Worm (Caenorhabditis elegans) whole organism, late embryonic: Measurements from ENCODE around the gene R03G8.6.

Source experiments
- C08G9.2 ChIP-seq: sonication (generic microtip); optimal IDR thresholded peaks from 2 replicates; lab custom pipeline; 2016; ENCODE audit warnings: mild to moderate bottlenecking, missing genetic modification characterization, moderate library complexity, missing compliant biosample characterization
- C38D4.7 ChIP-seq: fragments of 200-800 bp; sonication (Bioruptor generic); optimal IDR thresholded peaks from 2 replicates; lab custom pipeline; 2018; ENCODE audit warnings: mild to moderate bottlenecking, missing genetic modification characterization, moderate library complexity, missing compliant biosample characterization
- F13H6.1 ChIP-seq: sonication (generic microtip); optimal IDR thresholded peaks from 2 replicates; lab custom pipeline; 2016; ENCODE audit warnings: missing genetic modification characterization, missing compliant biosample characterization
- K02D7.2 ChIP-seq: sonication (generic microtip); optimal IDR thresholded peaks from 2 replicates; lab custom pipeline; 2017; ENCODE audit warnings: mild to moderate bottlenecking, missing genetic modification characterization, missing compliant biosample characterization
- K09A11.1 ChIP-seq: sonication (generic microtip); optimal IDR thresholded peaks from 2 replicates; lab custom pipeline; 2017; ENCODE audit warnings: antibody characterized with exemption, mild to moderate bottlenecking, missing genetic modification characterization, missing compliant biosample characterization; ENCODE audit not compliant: insufficient read depth
- T23F11.4 ChIP-seq: fragments of 200-800 bp; sonication (Bioruptor generic); optimal IDR thresholded peaks from 2 replicates; lab custom pipeline; 2018; ENCODE audit warnings: mild to moderate bottlenecking, missing genetic modification characterization, missing compliant biosample characterization
- ahr-1 ChIP-seq: sonication (generic microtip); optimal IDR thresholded peaks from 2 replicates; lab custom pipeline; 2016; ENCODE audit warnings: missing genetic modification characterization, missing compliant biosample characterization
- ceh-14 ChIP-seq: sonication (generic microtip); optimal IDR thresholded peaks from 2 replicates; lab custom pipeline; 2016; ENCODE audit warnings: missing genotype, missing genetic modification characterization, missing compliant biosample characterization
- ceh-18 ChIP-seq: sonication (generic microtip); optimal IDR thresholded peaks from 2 replicates; lab custom pipeline; 2016; ENCODE audit warnings: missing genetic modification characterization, missing compliant biosample characterization
- ceh-19 ChIP-seq: fragments of 200-800 bp; sonication (Bioruptor generic); optimal IDR thresholded peaks from 2 replicates; lab custom pipeline; 2018; ENCODE audit warnings: mild to moderate bottlenecking, missing genetic modification characterization, missing compliant biosample characterization
- ceh-22 ChIP-seq: sonication (generic microtip); optimal IDR thresholded peaks from 2 replicates; lab custom pipeline; 2017; ENCODE audit warnings: missing biosample characterization, missing genetic modification characterization
- ceh-24 ChIP-seq: sonication (generic microtip); optimal IDR thresholded peaks from 2 replicates; lab custom pipeline; 2016; ENCODE audit warnings: mild to moderate bottlenecking, missing genetic modification characterization, missing compliant biosample characterization
- ceh-31 ChIP-seq: sonication (generic microtip); optimal IDR thresholded peaks from 2 replicates; lab custom pipeline; 2016; ENCODE audit warnings: missing genetic modification characterization, missing compliant biosample characterization
- ceh-34 ChIP-seq: sonication (generic microtip); optimal IDR thresholded peaks from 2 replicates; lab custom pipeline; 2016; ENCODE audit warnings: mild to moderate bottlenecking, missing genetic modification characterization, missing compliant biosample characterization
- ceh-6 ChIP-seq: fragments of 200-800 bp; sonication (Bioruptor generic); optimal IDR thresholded peaks from 2 replicates; lab custom pipeline; 2018; ENCODE audit warnings: mild to moderate bottlenecking, missing genetic modification characterization, missing compliant biosample characterization
- ceh-9 ChIP-seq: sonication (generic microtip); optimal IDR thresholded peaks from 2 replicates; lab custom pipeline; 2016; ENCODE audit warnings: mild to moderate bottlenecking, missing genetic modification characterization, inconsistent platforms, missing compliant biosample characterization
- che-1 ChIP-seq: sonication (generic microtip); optimal IDR thresholded peaks from 2 replicates; lab custom pipeline; 2016; ENCODE audit warnings: mild to moderate bottlenecking, missing genetic modification characterization, missing compliant biosample characterization
- elt-2 ChIP-seq: sonication (generic microtip); optimal IDR thresholded peaks from 2 replicates; lab custom pipeline; 2016; ENCODE audit warnings: missing genetic modification reagents, missing genetic modification characterization, missing compliant biosample characterization
- elt-4 ChIP-seq: sonication (generic microtip); optimal IDR thresholded peaks from 2 replicates; lab custom pipeline; 2016; ENCODE audit warnings: missing genetic modification characterization, missing compliant biosample characterization
- ets-4 ChIP-seq: sonication (generic microtip); optimal IDR thresholded peaks from 2 replicates; lab custom pipeline; 2016; ENCODE audit warnings: missing genetic modification characterization, missing compliant biosample characterization
- eyg-1 ChIP-seq: sonication (generic microtip); optimal IDR thresholded peaks from 2 replicates; lab custom pipeline; 2016; ENCODE audit warnings: missing genotype, missing genetic modification characterization, missing compliant biosample characterization
- gmeb-2 ChIP-seq: sonication (generic microtip); optimal IDR thresholded peaks from 2 replicates; lab custom pipeline; 2016; ENCODE audit warnings: missing genetic modification characterization, inconsistent platforms, missing compliant biosample characterization
- hlh-13 ChIP-seq: fragments of 200-800 bp; sonication (Bioruptor generic); optimal IDR thresholded peaks from 2 replicates; lab custom pipeline; 2018; ENCODE audit warnings: mild to moderate bottlenecking, missing genetic modification characterization, missing compliant biosample characterization
- hlh-15 ChIP-seq: sonication (generic microtip); optimal IDR thresholded peaks from 2 replicates; lab custom pipeline; 2016; ENCODE audit warnings: missing genetic modification characterization, missing compliant biosample characterization
- hlh-6 ChIP-seq: sonication (generic microtip); optimal IDR thresholded peaks from 2 replicates; lab custom pipeline; 2016; ENCODE audit warnings: missing genotype, missing genetic modification characterization, missing compliant biosample characterization
- hlh-8 ChIP-seq: sonication (generic microtip); optimal IDR thresholded peaks from 2 replicates; lab custom pipeline; 2016; ENCODE audit warnings: missing genotype, missing genetic modification characterization, missing compliant biosample characterization
- lim-6 ChIP-seq: sonication (generic microtip); optimal IDR thresholded peaks from 2 replicates; lab custom pipeline; 2016; ENCODE audit warnings: missing genetic modification characterization, missing compliant biosample characterization
- lin-11 ChIP-seq: fragments of 200-800 bp; sonication (Bioruptor generic); optimal IDR thresholded peaks from 2 replicates; lab custom pipeline; 2018; ENCODE audit warnings: mild to moderate bottlenecking, missing genetic modification characterization, missing compliant biosample characterization
- madf-2 ChIP-seq: sonication (generic microtip); optimal IDR thresholded peaks from 2 replicates; lab custom pipeline; 2017; ENCODE audit warnings: missing genetic modification characterization, missing compliant biosample characterization
- mec-3 ChIP-seq: sonication (generic microtip); optimal IDR thresholded peaks from 2 replicates; lab custom pipeline; 2016; ENCODE audit warnings: borderline replicate concordance, missing genetic modification characterization, missing compliant biosample characterization
- nfya-1 ChIP-seq: sonication (generic microtip); optimal IDR thresholded peaks from 2 replicates; lab custom pipeline; 2017; ENCODE audit warnings: missing genetic modification characterization, mild to moderate bottlenecking, missing compliant biosample characterization, antibody characterized with exemption, moderate library complexity
- nhr-11 ChIP-seq: fragments of 150-350 bp; optimal IDR thresholded peaks from 2 replicates; lab custom pipeline; 2014; ENCODE audit warnings: missing biosample characterization, missing genetic modification characterization
- nhr-232 ChIP-seq: sonication (generic microtip); optimal IDR thresholded peaks from 2 replicates; lab custom pipeline; 2016; ENCODE audit warnings: missing genetic modification characterization, missing compliant biosample characterization
- pat-9 ChIP-seq: fragments of 200-800 bp; sonication (Bioruptor generic); optimal IDR thresholded peaks from 2 replicates; lab custom pipeline; 2018; ENCODE audit warnings: mild to moderate bottlenecking, missing genetic modification characterization, moderate library complexity, missing compliant biosample characterization
- pha-2 ChIP-seq: sonication (generic microtip); optimal IDR thresholded peaks from 2 replicates; lab custom pipeline; 2017; ENCODE audit warnings: mild to moderate bottlenecking, missing genetic modification characterization, missing compliant biosample characterization
- pqm-1 ChIP-seq: sonication (generic microtip); optimal IDR thresholded peaks from 2 replicates; lab custom pipeline; 2016; ENCODE audit warnings: missing genetic modification characterization, missing compliant biosample characterization
- pros-1 ChIP-seq: fragments of 150-350 bp; optimal IDR thresholded peaks from 2 replicates; lab custom pipeline; 2014; ENCODE audit warnings: missing biosample characterization, missing genetic modification reagents, missing genetic modification characterization
- ref-2 ChIP-seq: sonication (generic microtip); optimal IDR thresholded peaks from 2 replicates; lab custom pipeline; 2016; ENCODE audit warnings: missing genetic modification characterization, missing compliant biosample characterization
- sdc-2 ChIP-seq: sonication (generic microtip); optimal IDR thresholded peaks from 2 replicates; lab custom pipeline; 2016; ENCODE audit warnings: missing genotype, missing genetic modification characterization, missing compliant biosample characterization
- sox-2 ChIP-seq: fragments of 200-800 bp; sonication (Bioruptor generic); IDR thresholded peaks from 2 replicates; pipeline ENCODE4 v1.3.6; 2022; ENCODE audit warnings: missing genetic modification reagents, missing genetic modification characterization, missing compliant biosample characterization
- sox-4 ChIP-seq: sonication (generic microtip); optimal IDR thresholded peaks from 2 replicates; lab custom pipeline; 2017; ENCODE audit warnings: mild to moderate bottlenecking, missing genetic modification characterization, inconsistent platforms, missing compliant biosample characterization
- syd-9 ChIP-seq: sonication (generic microtip); optimal IDR thresholded peaks from 2 replicates; lab custom pipeline; 2016; ENCODE audit warnings: mild to moderate bottlenecking, missing genetic modification characterization, moderate library complexity, missing compliant biosample characterization
- tbx-7 ChIP-seq: sonication (generic microtip); optimal IDR thresholded peaks from 2 replicates; lab custom pipeline; 2016; ENCODE audit warnings: missing genotype, missing genetic modification characterization, missing compliant biosample characterization
- unc-3 ChIP-seq, 2 experiments: fragments of 200-800 bp in 1 of 2; sonication (Bioruptor generic) in 1 of 2; sonication (generic microtip) in 1 of 2; conservative IDR thresholded peaks in 1 of 2; optimal IDR thresholded peaks in 1 of 2; 2 replicates each; pipeline versions ENCODE4 v1.3.6 to Lab custom; 2016 to 2022; ENCODE audit warnings: missing compliant biosample characterization in 2 of 2, missing genetic modification characterization in 2 of 2, missing genetic modification reagents in 1 of 2
- unc-55 ChIP-seq: sonication (generic microtip); optimal IDR thresholded peaks from 2 replicates; lab custom pipeline; 2017; ENCODE audit warnings: missing biosample characterization, missing genetic modification reagents, missing genetic modification characterization
- ztf-16 ChIP-seq: sonication (generic microtip); optimal IDR thresholded peaks from 2 replicates; lab custom pipeline; 2017; ENCODE audit warnings: missing genetic modification characterization, missing compliant biosample characterization

R03G8.6 gene

ce11 chrX:13144975-13145618 is 44.8 kb upstream of the R03G8.6 start (continued):
- no peak for TF ChIP-seq sox-2 (GFP tag; lab: Robert Waterston, UW)
- TF ChIP-seq hlh-13 (GFP tag; lab: Kevin White, UChicago): no peak
- TF ChIP-seq ceh-9 (tag; lab: Kevin White, UChicago): no peak
- peak; percentile 98 for TF ChIP-seq ceh-31 (tag; lab: Kevin White, UChicago)
- no peak for TF ChIP-seq ceh-24 (tag; lab: Kevin White, UChicago)
- TF ChIP-seq elt-4 (tag; lab: Kevin White, UChicago): no peak
- peak; percentile 91 for TF ChIP-seq ref-2
- peak; percentile 19 for TF ChIP-seq pqm-1 (tag; lab: Kevin White, UChicago)
- TF ChIP-seq lin-11 (tag; lab: Kevin White, UChicago): no peak
- peak; percentile 78 for TF ChIP-seq ceh-14 (tag; lab: Kevin White, UChicago)
- peak; percentile 71 for TF ChIP-seq hlh-6 (tag; lab: Kevin White, UChicago)
- no peak for TF ChIP-seq K02D7.2
- peak; percentile 63 for TF ChIP-seq eyg-1 (tag; lab: Kevin White, UChicago)
- peak; percentile 42 for TF ChIP-seq ztf-16 (tag; lab: Kevin White, UChicago)
- TF ChIP-seq pha-2: no peak
- TF ChIP-seq madf-2: peak; percentile 36
- TF ChIP-seq ets-4 (tag; lab: Kevin White, UChicago): peak; percentile 79
- TF ChIP-seq tbx-7: peak; percentile 17
- peak; percentile 17 for TF ChIP-seq C38D4.7 (GFP tag; lab: Kevin White, UChicago)
- TF ChIP-seq F13H6.1 (tag; lab: Kevin White, UChicago): peak; percentile 78
- TF ChIP-seq ceh-19 (GFP tag; lab: Kevin White, UChicago): peak; percentile 61
- TF ChIP-seq mec-3: no peak
- TF ChIP-seq sdc-2: peak; percentile 77
- TF ChIP-seq hlh-15 (tag; lab: Kevin White, UChicago): no peak
- no peak for TF ChIP-seq T23F11.4 (GFP tag; lab: Kevin White, UChicago)
- TF ChIP-seq syd-9 (tag; lab: Kevin White, UChicago): peak; percentile 80
- TF ChIP-seq elt-2 (tag; lab: Kevin White, UChicago): no peak
- no peak; the same call in 1 of the 2 replicates for TF ChIP-seq unc-3 (GFP tag; conservative IDR thresholded peaks at IDR 0.05; lab: Robert Waterston, UW)
- no peak for TF ChIP-seq unc-3 (tag; optimal IDR thresholded peaks at IDR 0.05; lab: Kevin White, UChicago)
- TF ChIP-seq gmeb-2 (tag; lab: Kevin White, UChicago): peak; percentile 16
- peak; percentile 99 for TF ChIP-seq ceh-34
- peak; percentile 62 for TF ChIP-seq pat-9 (tag; lab: Kevin White, UChicago)
- TF ChIP-seq sox-4: no peak

DNA sequence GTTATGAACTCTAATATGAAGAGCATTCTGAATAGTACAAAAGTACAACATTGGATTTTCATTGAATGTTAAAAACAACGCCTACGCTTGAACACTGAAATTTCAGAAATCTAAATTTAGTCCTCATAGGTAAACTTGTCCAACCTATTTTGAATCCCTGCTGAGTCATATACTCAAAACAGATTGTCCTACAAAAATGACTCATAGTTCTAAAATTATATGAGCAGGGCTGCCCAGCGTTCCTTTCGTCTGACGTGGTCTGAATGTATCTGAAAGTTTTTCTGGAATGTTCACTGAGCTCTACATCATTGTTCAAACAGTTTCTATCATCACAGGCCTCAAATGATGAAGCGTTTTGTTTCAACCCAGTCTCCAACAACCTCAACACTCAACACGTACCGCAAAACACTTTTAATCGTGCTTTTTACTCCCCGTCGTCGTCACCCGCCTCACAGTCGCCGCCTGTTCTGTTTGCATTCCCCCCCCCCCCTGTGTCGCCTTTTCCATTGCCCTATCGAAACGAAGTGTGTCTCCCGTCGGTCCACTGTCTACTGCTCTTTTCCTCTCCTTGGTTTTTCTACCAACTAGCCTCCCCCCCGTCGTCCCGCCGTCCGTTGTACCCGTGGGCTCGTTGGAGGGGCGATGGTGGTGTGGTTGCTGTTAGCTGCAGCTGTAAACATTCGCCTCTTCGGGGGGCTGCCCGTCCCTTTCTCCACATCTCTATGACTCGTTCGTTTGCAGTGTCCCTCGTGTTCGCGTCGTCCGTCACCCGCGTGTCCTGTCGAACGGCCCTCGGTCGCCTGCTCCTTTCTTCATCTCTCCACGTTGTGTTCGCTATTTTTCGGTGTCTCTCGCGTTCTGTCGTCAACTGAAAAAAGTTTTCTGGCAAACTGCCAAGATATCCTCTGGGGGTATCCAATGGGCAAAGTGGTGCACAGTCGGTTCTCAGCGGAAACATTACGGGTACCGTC is 43.7 kb upstream of the R03G8.6 start:
- no peak for TF ChIP-seq nhr-11 (tag; lab: Kevin White, UChicago)
- TF ChIP-seq ahr-1 (tag; lab: Kevin White, UChicago): no peak
- no peak for TF ChIP-seq madf-2
- no peak for TF ChIP-seq hlh-8 (tag; lab: Kevin White, UChicago)
- TF ChIP-seq ref-2: peak; percentile 38
- TF ChIP-seq nhr-232 (tag; lab: Kevin White, UChicago): peak; percentile 34
- TF ChIP-seq pat-9 (tag; lab: Kevin White, UChicago): no peak
- peak; percentile 65 for TF ChIP-seq ceh-22 (tag; lab: Kevin White, UChicago)
- no peak for TF ChIP-seq hlh-13 (GFP tag; lab: Kevin White, UChicago)
- TF ChIP-seq gmeb-2 (tag; lab: Kevin White, UChicago): no peak
- peak; percentile 10 for TF ChIP-seq C08G9.2 (tag; lab: Kevin White, UChicago)
- no peak for TF ChIP-seq unc-55 (GFP tag; lab: Kevin White, UChicago)
- peak; percentile 36 for TF ChIP-seq nfya-1 (tag; lab: Kevin White, UChicago)
- no peak for TF ChIP-seq hlh-15 (tag; lab: Kevin White, UChicago)
- peak; percentile 47 for TF ChIP-seq ceh-18 (tag; lab: Kevin White, UChicago)
- peak; percentile 46 for TF ChIP-seq ceh-6 (GFP tag; lab: Kevin White, UChicago)
- TF ChIP-seq pros-1 (tag; lab: Kevin White, UChicago): peak; percentile 60
- no peak for TF ChIP-seq mec-3
- TF ChIP-seq ceh-31 (tag; lab: Kevin White, UChicago): peak; percentile 77
- TF ChIP-seq lim-6 (tag; lab: Kevin White, UChicago): no peak
- TF ChIP-seq pqm-1 (tag; lab: Kevin White, UChicago): no peak
- peak; percentile 58 for TF ChIP-seq sdc-2
- TF ChIP-seq K02D7.2: no peak
- TF ChIP-seq che-1: no peak
- TF ChIP-seq K09A11.1 (tag; lab: Kevin White, UChicago): no peak
- TF ChIP-seq F13H6.1 (tag; lab: Kevin White, UChicago): peak; percentile 15
- TF ChIP-seq hlh-6 (tag; lab: Kevin White, UChicago): peak; percentile 58
